Worm (Caenorhabditis elegans): ENCODE measurements around the gene srh-166.

DNA sequence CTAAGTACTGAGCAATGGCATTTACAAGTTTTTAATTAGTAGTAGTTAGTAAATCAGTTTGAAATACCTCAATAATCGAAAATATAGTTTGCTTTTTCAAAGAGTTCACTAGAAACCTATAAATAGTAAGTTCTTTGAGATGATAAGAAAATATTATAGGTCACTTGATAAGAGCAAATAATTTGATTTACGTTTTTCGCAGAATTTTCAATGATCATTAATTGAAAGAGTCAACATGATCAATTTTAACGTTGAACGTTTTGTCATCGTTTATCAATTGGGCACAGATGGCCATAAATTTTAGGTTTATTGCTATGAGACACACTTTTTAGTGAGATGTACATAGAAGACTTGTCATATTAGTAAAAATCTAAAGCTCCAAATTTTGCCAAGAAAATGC lies 20.1 kb upstream of the srh-166 start:
- TF ChIP-seq lsy-2 (tag; optimal IDR thresholded peaks at IDR 0.05) (no peak), lin-13 (tag; optimal IDR thresholded peaks at IDR 0.05) (no peak), nhr-12 (tag; optimal IDR thresholded peaks at IDR 0.05) (no peak), elt-1 (tag; optimal IDR thresholded peaks at IDR 0.05; ENCODE audit: borderline replicate concordance, insufficient read depth) (no peak), nhr-237 (tag; optimal IDR thresholded peaks at IDR 0.05) (no peak), ztf-11 (tag; optimal IDR thresholded peaks at IDR 0.05) (no peak), ceh-39 (tag; optimal IDR thresholded peaks at IDR 0.05) (no peak), pha-4 (tag; optimal IDR thresholded peaks at IDR 0.05) (no peak)

Data from whole organism, mixed stage, embryonic.